Worm (Caenorhabditis elegans): ENCODE results near the gene C18E9.5.

Gene C18E9.5

ce11 chrII:8923187-8923586 is 46.6 kb upstream of the C18E9.5 start:
- TF ChIP-seq pha-4 (tag; optimal IDR thresholded peaks at IDR 0.05) (no peak), pqm-1 (tag; optimal IDR thresholded peaks at IDR 0.05) (peak; percentile 62), elt-2 (tag; optimal IDR thresholded peaks at IDR 0.05) (peak; percentile 39)

ce11 chrII:8926451-8926850 is 43.3 kb upstream of the C18E9.5 start, which contains the start of gene B0457.2:
B0457.2 (minus strand) TSS chrII:8926551.
- no peak for TF ChIP-seq nhr-11 (tag; optimal IDR thresholded peaks at IDR 0.05)
- no peak for TF ChIP-seq egl-27 (tag; optimal IDR thresholded peaks at IDR 0.05)
- no peak for TF ChIP-seq eor-1 (tag; optimal IDR thresholded peaks at IDR 0.05)
- no peak for TF ChIP-seq nhr-76 (tag; optimal IDR thresholded peaks at IDR 0.05)
- peak; percentile 16 for TF ChIP-seq nhr-25 (tag; optimal IDR thresholded peaks at IDR 0.05)
- TF ChIP-seq nfya-1 (tag; optimal IDR thresholded peaks at IDR 0.05; ENCODE audit: insufficient read depth), result no peak
- no peak for TF ChIP-seq nhr-28 (tag; optimal IDR thresholded peaks at IDR 0.05)

- peak; percentile 67 for TF ChIP-seq snpc-4 (tag; optimal IDR thresholded peaks at IDR 0.05)
- no peak for TF ChIP-seq nhr-76 (tag; optimal IDR thresholded peaks at IDR 0.05)
- no peak for TF ChIP-seq egl-27 (tag; optimal IDR thresholded peaks at IDR 0.05)
- no peak for TF ChIP-seq ceh-82 (tag; optimal IDR thresholded peaks at IDR 0.05)
- no peak for TF ChIP-seq elt-1 (tag; optimal IDR thresholded peaks at IDR 0.05)
- no peak for TF ChIP-seq lsy-12 (tag; optimal IDR thresholded peaks at IDR 0.05)
- peak; percentile 2 for TF ChIP-seq elt-2 (tag; optimal IDR thresholded peaks at IDR 0.05)
- TF ChIP-seq nhr-23 (tag; optimal IDR thresholded peaks at IDR 0.05), result peak; percentile 12
- TF ChIP-seq fkh-10 (GFP tag; optimal IDR thresholded peaks at IDR 0.05), result no peak
- peak; percentile 72 for TF ChIP-seq pha-4 (tag; optimal IDR thresholded peaks at IDR 0.05)
- TF ChIP-seq lin-39 (tag; optimal IDR thresholded peaks at IDR 0.05), result peak; percentile 40
- TF ChIP-seq nfya-1 (tag; optimal IDR thresholded peaks at IDR 0.05; ENCODE audit: insufficient read depth), result peak; percentile 65
- peak; percentile 9 for TF ChIP-seq hmg-11 (tag; optimal IDR thresholded peaks at IDR 0.05)
- no peak for TF ChIP-seq egl-5 (tag; optimal IDR thresholded peaks at IDR 0.05)
- peak; percentile 56 for TF ChIP-seq nhr-25 (tag; optimal IDR thresholded peaks at IDR 0.05)
- TF ChIP-seq tbx-2 (tag; optimal IDR thresholded peaks at IDR 0.05), result no peak
- TF ChIP-seq lin-15B (tag; optimal IDR thresholded peaks at IDR 0.05), result peak; percentile 74
- TF ChIP-seq nhr-43 (tag; optimal IDR thresholded peaks at IDR 0.05; ENCODE audit: poor library complexity, severe bottlenecking), result peak; percentile 50
Observed at ce11 chrII:8927253-8927791, 42.5 kb upstream of the C18E9.5 start, which contains the start of gene cct-2. cct-2 (plus strand) TSS chrII:8927741.

- TF ChIP-seq unc-62 (GFP tag; optimal IDR thresholded peaks at IDR 0.05) (no peak), ama-1 (optimal IDR thresholded peaks at IDR 0.05) (peak; percentile 81)
Observed at ce11 chrII:8929771-8930170, 40.0 kb upstream of the C18E9.5 start, which contains the start of gene mrpl-50. mrpl-50 (plus strand) TSS chrII:8929841.

- TF ChIP-seq fkh-2 (tag; optimal IDR thresholded peaks at IDR 0.05) (no peak), hmg-11 (tag; optimal IDR thresholded peaks at IDR 0.05) (no peak), nhr-12 (tag; optimal IDR thresholded peaks at IDR 0.05) (no peak), pqm-1 (tag; optimal IDR thresholded peaks at IDR 0.05) (no peak), fkh-10 (GFP tag; optimal IDR thresholded peaks at IDR 0.05) (no peak), snpc-4 (tag; optimal IDR thresholded peaks at IDR 0.05) (no peak)
Observed at ce11 chrII:8930763-8931162, 39.0 kb upstream of the C18E9.5 start, which contains the start of gene enol-1. enol-1 (plus strand) TSS chrII:8930997.

- TF ChIP-seq pha-4 (tag; optimal IDR thresholded peaks at IDR 0.05) (peak; percentile 60), egl-5 (tag; optimal IDR thresholded peaks at IDR 0.05) (peak; percentile 41), lin-15B (tag; optimal IDR thresholded peaks at IDR 0.05) (peak; percentile 13), nhr-77 (tag; optimal IDR thresholded peaks at IDR 0.05) (no peak), ama-1 (optimal IDR thresholded peaks at IDR 0.05) (peak; percentile 46), nfya-1 (tag; optimal IDR thresholded peaks at IDR 0.05; ENCODE audit: insufficient read depth) (peak; percentile 48), nhr-25 (tag; optimal IDR thresholded peaks at IDR 0.05) (peak; percentile 28), elt-2 (tag; optimal IDR thresholded peaks at IDR 0.05) (peak; percentile 27), fkh-2 (tag; optimal IDR thresholded peaks at IDR 0.05) (no peak), hmg-11 (tag; optimal IDR thresholded peaks at IDR 0.05) (peak; percentile 42)
Observed at ce11 chrII:8931405-8932149, 38.2 kb upstream of the C18E9.5 start.
